Worm (Caenorhabditis elegans): ENCODE measurements around the gene srt-48.

Gene srt-48

ce11 chrIV:15046162-15046561 is 22.6 kb downstream of the srt-48 start:
- no peak for TF ChIP-seq unc-62 (GFP tag; optimal IDR thresholded peaks at IDR 0.05)

DNA sequence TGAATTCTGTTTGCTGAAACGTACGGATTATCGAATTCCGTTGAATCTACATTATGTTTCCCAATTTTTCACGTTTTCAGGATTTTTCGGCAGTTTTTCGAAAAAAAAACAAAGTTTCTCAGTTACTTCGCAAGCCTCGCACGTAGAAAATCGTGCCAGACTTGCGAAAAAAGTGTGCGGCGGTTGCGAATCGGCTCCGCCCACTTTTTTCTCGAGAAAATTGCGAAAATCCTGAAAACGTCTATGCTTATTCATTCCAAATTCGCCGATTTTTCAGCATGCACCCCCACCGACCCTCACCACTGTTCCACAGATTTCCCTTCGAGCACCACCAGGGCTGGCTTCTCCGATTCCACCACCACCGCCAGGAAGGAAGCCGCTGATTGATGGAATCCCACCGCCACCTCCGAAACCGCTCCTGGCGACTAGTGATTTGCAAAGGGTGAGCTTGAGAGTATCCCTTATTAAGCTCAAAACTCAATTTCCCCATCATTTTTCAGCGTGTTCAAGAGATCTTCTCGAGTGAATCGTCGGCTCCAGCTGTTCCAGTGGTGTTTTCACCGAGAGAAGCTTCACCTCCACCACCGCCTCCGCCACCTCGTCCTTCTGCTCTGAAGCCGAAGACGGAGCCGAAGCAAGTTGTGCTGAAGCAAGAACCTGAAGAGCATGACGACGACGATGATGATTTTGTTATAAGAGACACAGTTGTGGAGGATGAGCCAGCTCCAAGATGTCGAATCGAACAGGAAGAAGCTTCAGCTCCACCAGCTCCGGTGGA is 26.4 kb downstream of the srt-48 start:
- no peak for TF ChIP-seq unc-62 (GFP tag; optimal IDR thresholded peaks at IDR 0.05)

DNA sequence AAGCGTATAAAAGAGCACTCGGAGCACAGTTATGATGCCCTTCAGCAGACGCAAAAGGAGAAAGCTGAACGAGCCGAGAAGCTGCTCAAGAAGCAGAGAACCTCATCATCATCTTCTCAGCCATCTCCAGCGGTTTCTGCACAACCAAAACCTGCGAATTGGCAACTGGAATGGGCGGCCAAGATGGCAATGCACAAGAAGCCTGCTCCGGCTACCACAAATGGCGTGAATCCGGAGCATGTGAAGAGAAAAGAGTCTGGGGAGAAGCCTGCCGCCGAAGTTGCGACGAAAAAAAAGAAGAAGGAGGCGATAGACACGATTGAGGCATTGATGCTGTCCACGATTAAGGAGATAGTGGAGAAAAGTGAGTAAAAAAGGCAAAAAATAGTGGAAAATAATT is 27.6 kb downstream of the srt-48 start:
- TF ChIP-seq unc-62 (GFP tag; optimal IDR thresholded peaks at IDR 0.05) = no peak

- TF ChIP-seq unc-62 (GFP tag; optimal IDR thresholded peaks at IDR 0.05) = no peak
These were observed 29.2 kb downstream of the srt-48 start, which contains the start of gene hrpu-1 for ce11 chrIV:15039477-15039876. Gene hrpu-1 (plus strand): TSS chrIV:15039616.

ce11 chrIV:15038821-15039220 is 29.9 kb downstream of the srt-48 start:
- no peak for TF ChIP-seq unc-62 (GFP tag; optimal IDR thresholded peaks at IDR 0.05)

DNA sequence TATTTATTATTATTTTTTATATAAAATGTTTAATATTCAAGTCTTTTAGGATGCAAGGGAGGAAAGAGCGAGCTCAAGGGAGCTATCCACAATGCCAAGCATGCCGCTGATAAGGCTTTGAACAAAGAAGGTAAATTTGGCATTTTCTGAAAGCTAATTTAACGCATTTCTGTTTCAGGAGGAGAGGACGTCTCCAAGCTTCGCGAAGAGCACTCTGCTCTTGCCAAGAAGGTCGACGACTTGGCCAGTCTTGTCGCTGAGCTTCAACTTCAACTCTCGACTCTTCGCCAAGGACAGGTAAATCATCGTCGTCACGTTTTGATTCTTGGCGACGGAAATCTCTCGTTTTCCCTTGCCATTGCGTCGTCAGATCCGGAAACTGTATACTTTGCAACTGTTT is 31.2 kb downstream of the srt-48 start:
- no peak for TF ChIP-seq unc-62 (GFP tag; optimal IDR thresholded peaks at IDR 0.05)

ce11 chrIV:15036974-15037373 is 31.7 kb downstream of the srt-48 start, which contains the start of gene eef-1B.2:
Gene eef-1B.2 (plus strand): TSS chrIV:15037331.
- no peak for TF ChIP-seq unc-62 (GFP tag; optimal IDR thresholded peaks at IDR 0.05)

DNA sequence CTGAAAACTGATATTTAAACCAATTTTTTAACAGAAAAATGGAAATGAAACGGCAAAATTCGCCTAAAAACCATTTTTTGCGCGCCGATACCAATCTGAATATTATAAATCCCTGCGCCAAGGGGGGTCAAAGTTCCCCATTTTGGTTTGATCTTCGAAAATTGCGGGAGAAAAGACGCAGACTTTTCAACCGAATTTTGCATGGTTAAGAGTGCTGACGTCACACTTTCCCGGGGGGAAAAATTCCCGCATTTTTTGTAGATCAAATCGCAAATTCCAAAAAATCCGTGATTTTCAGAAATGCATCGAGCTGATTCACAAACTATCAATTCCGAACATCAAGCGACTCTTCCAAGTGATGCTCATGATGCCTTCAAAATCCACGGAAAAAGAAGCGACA is 39.2 kb downstream of the srt-48 start:
- TF ChIP-seq unc-62 (GFP tag; optimal IDR thresholded peaks at IDR 0.05) = no peak

- no peak for TF ChIP-seq unc-62 (GFP tag; optimal IDR thresholded peaks at IDR 0.05)
These were observed 39.8 kb downstream of the srt-48 start, which contains the start of gene Y41E3.8 for ce11 chrIV:15028891-15029290. Gene Y41E3.8 (minus strand): TSS chrIV:15028978.

- no peak for TF ChIP-seq unc-62 (GFP tag; optimal IDR thresholded peaks at IDR 0.05)
These were observed 40.3 kb downstream of the srt-48 start for ce11 chrIV:15028386-15028785.

DNA sequence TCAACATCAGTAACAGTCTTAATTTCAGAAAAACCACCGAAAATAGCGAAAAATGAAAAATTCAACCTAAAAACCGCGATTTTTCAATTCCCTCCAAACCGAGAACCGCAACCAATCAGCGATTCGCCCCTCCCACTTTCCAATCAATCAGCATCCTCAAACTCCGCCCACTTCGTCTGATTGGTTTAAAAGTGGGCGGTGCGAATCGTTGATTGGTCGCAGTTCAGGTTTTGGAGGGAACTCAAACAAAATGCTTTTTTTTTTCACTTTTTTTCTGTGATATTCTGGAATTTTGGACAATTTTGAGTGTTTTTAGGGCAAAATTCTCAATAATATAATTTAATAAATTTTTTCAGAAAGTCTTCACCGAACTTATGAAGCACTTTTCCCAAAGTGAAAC is 40.8 kb downstream of the srt-48 start:
- no peak for TF ChIP-seq unc-62 (GFP tag; optimal IDR thresholded peaks at IDR 0.05)

- TF ChIP-seq unc-62 (GFP tag; optimal IDR thresholded peaks at IDR 0.05) = no peak
These were observed 41.4 kb downstream of the srt-48 start for ce11 chrIV:15027334-15027733.

- TF ChIP-seq unc-62 (GFP tag; optimal IDR thresholded peaks at IDR 0.05) = no peak
These were observed 43.3 kb downstream of the srt-48 start, which contains the start of gene fcd-2 for ce11 chrIV:15025384-15025783. Gene fcd-2 (plus strand): TSS chrIV:15025710.

DNA sequence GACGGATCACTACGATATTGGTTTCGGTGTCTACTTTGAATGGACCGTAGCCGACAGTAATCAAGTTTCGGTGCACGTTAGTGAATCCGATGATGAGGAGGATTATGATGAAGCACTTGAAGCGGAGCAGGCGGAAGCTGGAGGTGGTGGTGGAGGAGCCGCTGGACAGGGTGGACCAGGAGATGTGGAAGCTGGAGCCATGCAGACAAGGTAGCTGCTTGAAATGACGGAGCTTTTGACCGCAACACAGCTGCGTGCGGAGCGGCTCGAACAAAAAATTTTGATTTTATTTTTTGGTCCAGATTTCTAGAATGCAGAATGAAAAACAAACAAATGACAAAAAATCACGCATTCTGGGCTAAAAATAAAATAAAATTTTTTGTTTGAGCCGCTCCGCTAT is 44.3 kb downstream of the srt-48 start:
- TF ChIP-seq unc-62 (GFP tag; optimal IDR thresholded peaks at IDR 0.05) = no peak

DNA sequence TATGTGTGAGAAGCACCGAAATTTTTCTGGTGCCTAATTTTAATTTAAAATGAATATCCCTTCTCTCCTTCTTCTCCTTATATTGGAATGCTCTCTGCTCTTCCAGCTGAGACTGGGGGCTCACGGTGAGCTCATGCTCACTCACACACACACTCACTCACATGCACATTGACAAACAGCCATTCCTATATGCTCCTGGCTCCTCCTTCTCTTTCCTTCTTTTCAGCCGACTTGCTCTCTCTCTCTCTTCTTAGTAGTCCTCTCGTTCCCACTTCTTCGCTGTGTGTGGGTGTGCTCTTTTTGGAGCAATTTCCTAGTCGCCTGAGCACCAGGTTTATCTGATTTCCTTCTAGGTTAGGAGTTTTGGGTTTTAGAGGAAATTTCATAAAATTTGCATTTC is 47.8 kb downstream of the srt-48 start:
- no peak for TF ChIP-seq unc-62 (GFP tag; optimal IDR thresholded peaks at IDR 0.05)

DNA sequence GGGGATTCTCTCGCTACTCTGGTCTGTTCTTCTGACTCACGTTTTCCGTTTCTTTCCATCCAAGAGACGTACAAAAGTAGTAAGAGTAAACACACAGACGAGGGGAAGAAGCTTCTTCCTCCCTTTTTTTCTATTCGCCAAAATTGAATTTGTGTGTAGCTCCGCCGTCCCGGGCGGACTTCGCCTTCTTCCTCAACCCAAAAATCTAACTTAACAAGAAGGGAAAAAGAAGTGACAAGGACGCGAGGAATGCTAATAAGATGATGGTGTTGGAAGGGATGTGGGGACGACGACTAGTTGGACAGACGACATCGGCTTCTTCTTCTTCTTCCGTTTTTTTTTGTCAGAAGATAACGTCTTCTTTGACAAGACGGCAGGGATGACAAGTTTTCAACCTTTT is 51.7 kb downstream of the srt-48 start:
- no peak for TF ChIP-seq unc-62 (GFP tag; optimal IDR thresholded peaks at IDR 0.05)

Measured in whole organism, dauer.